Fruit fly (Drosophila melanogaster): ENCODE results near the gene Gr5a.

Gr5a gene

dm6 chrX:5715455-5716227 is 35.2 kb downstream of the Gr5a start:
- TF ChIP-seq rn (GFP tag; IDR thresholded peaks at IDR 0.05) (no peak), CG4496 (GFP tag; IDR thresholded peaks at IDR 0.05) (peak; percentile 73)

- no peak for TF ChIP-seq EcR (GFP tag; optimal IDR thresholded peaks at IDR 0.05)
- TF ChIP-seq CG13204 (GFP tag; optimal IDR thresholded peaks at IDR 0.05), result peak; percentile 21
Measured at dm6 chrX:5717741-5718475, 37.5 kb downstream of the Gr5a start, which contains the start of gene CG33080. TSS of gene CG33080 (minus strand) at chrX:5717778.

- TF ChIP-seq CG34367 (tag; optimal IDR thresholded peaks at IDR 0.05) (no peak), Pif1B (GFP tag; optimal IDR thresholded peaks at IDR 0.05) (peak; percentile 7), CG15710 (tag; optimal IDR thresholded peaks at IDR 0.05) (peak; percentile 19), CG14655 (GFP tag; optimal IDR thresholded peaks at IDR 0.05) (no peak), CG12605 (GFP tag; IDR thresholded peaks at IDR 0.05) (peak; percentile 45; the same call in 1 of the 2 replicates), Ets98B (GFP tag; IDR thresholded peaks at IDR 0.05) (peak; percentile 68), CG32121 (GFP tag; IDR thresholded peaks at IDR 0.05) (peak; percentile 50; the same call in 1 of the 2 replicates), Snoo (tag; optimal IDR thresholded peaks at IDR 0.05) (no peak), CG8301 (tag; optimal IDR thresholded peaks at IDR 0.05) (no peak), CG10348 (GFP tag; IDR thresholded peaks at IDR 0.05) (no peak), CG4496 (GFP tag; IDR thresholded peaks at IDR 0.05) (0 out of 3 replicates have a peak, but pooled peaks have one; percentile 35), gl (tag; optimal IDR thresholded peaks at IDR 0.05) (no peak), fd96Ca (GFP tag; IDR thresholded peaks at IDR 0.05) (no peak; the same call in 2 of the 3 replicates)
Measured at dm6 chrX:5718476-5719012, 38.1 kb downstream of the Gr5a start.

dm6 chrX:5723577-5723976 is 43.2 kb downstream of the Gr5a start:
- TF ChIP-seq Pif1A (GFP tag; optimal IDR thresholded peaks at IDR 0.05) (no peak), EcR (GFP tag; optimal IDR thresholded peaks at IDR 0.05) (peak; percentile 84), CG17806 (tag; optimal IDR thresholded peaks at IDR 0.05) (no peak), CG10348 (GFP tag; IDR thresholded peaks at IDR 0.05) (no peak)

- TF ChIP-seq CG32121 (GFP tag; IDR thresholded peaks at IDR 0.05), result no peak
- peak; percentile 70 for TF ChIP-seq EcR (GFP tag; optimal IDR thresholded peaks at IDR 0.05)
- TF ChIP-seq CG15710 (tag; optimal IDR thresholded peaks at IDR 0.05), result no peak
- TF ChIP-seq CG4496 (GFP tag; IDR thresholded peaks at IDR 0.05), result no peak
- peak; percentile 22 for TF ChIP-seq gl (tag; optimal IDR thresholded peaks at IDR 0.05)
- TF ChIP-seq CG9948 (tag; optimal IDR thresholded peaks at IDR 0.05), result no peak
- TF ChIP-seq CG13204 (GFP tag; optimal IDR thresholded peaks at IDR 0.05), result peak; percentile 34
Measured at dm6 chrX:5724151-5724699, 43.8 kb downstream of the Gr5a start.

- TF ChIP-seq CG17806 (tag; optimal IDR thresholded peaks at IDR 0.05) (peak; percentile 79), Snoo (tag; optimal IDR thresholded peaks at IDR 0.05) (peak; percentile 38), CG12605 (GFP tag; IDR thresholded peaks at IDR 0.05) (peak; percentile 86), EcR (GFP tag; optimal IDR thresholded peaks at IDR 0.05) (no peak), CG8159 (tag; optimal IDR thresholded peaks at IDR 0.05) (peak; percentile 76), rn (GFP tag; IDR thresholded peaks at IDR 0.05) (peak; percentile 84), D1 (tag; optimal IDR thresholded peaks at IDR 0.05) (no peak), CG15710 (tag; optimal IDR thresholded peaks at IDR 0.05) (peak; percentile 75), CG14655 (GFP tag; optimal IDR thresholded peaks at IDR 0.05) (peak; percentile 87), CG10348 (GFP tag; IDR thresholded peaks at IDR 0.05) (peak; percentile 75; the same call in 1 of the 2 replicates), fd96Ca (GFP tag; IDR thresholded peaks at IDR 0.05) (peak; percentile 92), CG34367 (tag; optimal IDR thresholded peaks at IDR 0.05) (peak; percentile 81), Pif1A (GFP tag; optimal IDR thresholded peaks at IDR 0.05) (peak; percentile 88), gl (tag; optimal IDR thresholded peaks at IDR 0.05) (peak; percentile 28), Ets98B (GFP tag; IDR thresholded peaks at IDR 0.05) (peak; percentile 89), CG9948 (tag; optimal IDR thresholded peaks at IDR 0.05) (peak; percentile 80), CG8301 (tag; optimal IDR thresholded peaks at IDR 0.05) (peak; percentile 75), CG32121 (GFP tag; IDR thresholded peaks at IDR 0.05) (peak; percentile 91), CG4496 (GFP tag; IDR thresholded peaks at IDR 0.05) (peak; percentile 95), CG13204 (GFP tag; optimal IDR thresholded peaks at IDR 0.05) (peak; percentile 29), Pif1B (GFP tag; optimal IDR thresholded peaks at IDR 0.05) (peak; percentile 85)
Measured at dm6 chrX:5724744-5725185, 44.3 kb downstream of the Gr5a start.
